Fruit fly (Drosophila melanogaster) whole organism, embryonic: ENCODE measurements around the gene Cyp313b1.

Experiments
- Ada2b ChIP-seq: fragments of 200-800 bp; sonication (Bioruptor generic); IDR thresholded peaks from 2 replicates; pipeline ENCODE4 v1.3.6; 2022; ENCODE audit warnings: missing biosample characterization, missing genetic modification characterization
- Adf1 ChIP-seq: fragments of 200-800 bp; sonication (Bioruptor generic); IDR thresholded peaks from 2 replicates; pipeline ENCODE4 v1.3.6; 2022; ENCODE audit warnings: missing biosample characterization, missing genetic modification characterization
- BEAF-32 ChIP-seq: fragments of 200-800 bp; sonication (Bioruptor generic); optimal IDR thresholded peaks from 3 replicates; lab custom pipeline; 2017; ENCODE audit warnings: missing biosample characterization, missing genetic modification characterization, mild to moderate bottlenecking, moderate library complexity, missing genetic modification reagents
- CG10654 ChIP-seq: fragments of 200-800 bp; sonication (Bioruptor generic); optimal IDR thresholded peaks from 2 replicates; lab custom pipeline; 2016; ENCODE audit warnings: missing biosample characterization, missing genetic modification characterization
- CG11085 ChIP-seq: fragments of 200-800 bp; sonication (Bioruptor generic); IDR thresholded peaks from 2 replicates; pipeline ENCODE4 v1.3.6; 2022; ENCODE audit warnings: missing biosample characterization, missing genetic modification characterization
- CG11247 ChIP-seq: fragments of 200-800 bp; sonication (Bioruptor generic); IDR thresholded peaks from 2 replicates; pipeline ENCODE4 v1.3.6; 2022; ENCODE audit warnings: missing biosample characterization, missing genetic modification characterization
- CG14441 ChIP-seq: fragments of 200-800 bp; sonication (Bioruptor generic); IDR thresholded peaks from 2 replicates; pipeline ENCODE4 v1.3.6; 2022; ENCODE audit warnings: missing biosample characterization, missing genetic modification characterization
- CG15011 ChIP-seq: fragments of 200-800 bp; sonication (Bioruptor generic); optimal IDR thresholded peaks from 3 replicates; lab custom pipeline; 2018; ENCODE audit warnings: missing biosample characterization, mild to moderate bottlenecking, missing genetic modification characterization
- CG17359 ChIP-seq: fragments of 200-800 bp; sonication (Bioruptor generic); optimal IDR thresholded peaks from 3 replicates; lab custom pipeline; 2018; ENCODE audit warnings: missing biosample characterization, mild to moderate bottlenecking, missing genetic modification characterization, moderate library complexity
- CG18011 ChIP-seq: fragments of 200-800 bp; sonication (Bioruptor generic); optimal IDR thresholded peaks from 2 replicates; lab custom pipeline; 2017; ENCODE audit warnings: missing biosample characterization, missing genetic modification characterization, mild to moderate bottlenecking, moderate library complexity, missing genotype
- CG18764 ChIP-seq: fragments of 200-800 bp; sonication (Bioruptor generic); optimal IDR thresholded peaks from 3 replicates; lab custom pipeline; 2016; ENCODE audit warnings: missing biosample characterization, missing genetic modification characterization
- CG2116 ChIP-seq: fragments of 200-800 bp; sonication (Bioruptor generic); optimal IDR thresholded peaks from 3 replicates; lab custom pipeline; 2018; ENCODE audit warnings: missing biosample characterization, mild to moderate bottlenecking, missing genetic modification characterization
- CG2875 ChIP-seq: fragments of 200-800 bp; sonication (Bioruptor generic); optimal IDR thresholded peaks from 2 replicates; lab custom pipeline; 2017; ENCODE audit warnings: missing biosample characterization, mild to moderate bottlenecking, missing genetic modification characterization, missing genetic modification reagents
- CG3281 ChIP-seq: fragments of 200-800 bp; sonication (Bioruptor generic); optimal IDR thresholded peaks from 3 replicates; lab custom pipeline; 2017; ENCODE audit warnings: missing biosample characterization, mild to moderate bottlenecking, missing genetic modification characterization
- CG8281 ChIP-seq: fragments of 200-800 bp; sonication (Bioruptor generic); optimal IDR thresholded peaks from 2 replicates; lab custom pipeline; 2018; ENCODE audit warnings: missing biosample characterization, mild to moderate bottlenecking, missing genetic modification characterization, moderate library complexity
- CG9727 ChIP-seq: fragments of 200-800 bp; sonication (Bioruptor generic); optimal IDR thresholded peaks from 3 replicates; lab custom pipeline; 2017; ENCODE audit warnings: missing biosample characterization, mild to moderate bottlenecking, missing genetic modification characterization
- CTCF ChIP-seq: fragments of 200-800 bp; sonication (Bioruptor generic); optimal IDR thresholded peaks from 2 replicates; lab custom pipeline; 2017; ENCODE audit warnings: missing biosample characterization, mild to moderate bottlenecking, missing genetic modification characterization, moderate library complexity
- Camta ChIP-seq: fragments of 200-800 bp; sonication (Bioruptor generic); optimal IDR thresholded peaks from 2 replicates; lab custom pipeline; 2016; ENCODE audit warnings: missing biosample characterization, missing genetic modification characterization
- Chrac-16 ChIP-seq: fragments of 200-800 bp; sonication (Bioruptor generic); optimal IDR thresholded peaks from 3 replicates; lab custom pipeline; 2016; ENCODE audit warnings: missing biosample characterization, missing genetic modification characterization
- Dek ChIP-seq: fragments of 200-800 bp; sonication (Bioruptor generic); optimal IDR thresholded peaks from 3 replicates; lab custom pipeline; 2019; ENCODE audit warnings: missing biosample characterization, mild to moderate bottlenecking, missing genetic modification characterization, moderate library complexity
- Dp ChIP-seq: fragments of 200-800 bp; sonication (Bioruptor generic); optimal IDR thresholded peaks from 2 replicates; lab custom pipeline; 2018; ENCODE audit warnings: missing biosample characterization, mild to moderate bottlenecking, missing genetic modification characterization, moderate library complexity
- E2f1 ChIP-seq: fragments of 200-800 bp; sonication (Bioruptor generic); IDR thresholded peaks from 2 replicates; pipeline ENCODE4 v1.3.6; 2022; ENCODE audit warnings: missing biosample characterization, missing genetic modification characterization
- Eip74EF ChIP-seq, 2 experiments: fragments of 200-800 bp in 1 of 2; fragments of >200 bp in 1 of 2; sonication (Bioruptor generic) in 1 of 2; optimal IDR thresholded peaks; 2 replicates each; lab custom pipeline; 2017 to 2019; ENCODE audit warnings: missing biosample characterization in 2 of 2, missing genetic modification characterization in 2 of 2, mild to moderate bottlenecking in 1 of 2, moderate library complexity in 1 of 2
- Fer3 ChIP-seq: fragments of 200-800 bp; sonication (Bioruptor generic); optimal IDR thresholded peaks from 2 replicates; lab custom pipeline; 2018; ENCODE audit warnings: missing biosample characterization, mild to moderate bottlenecking, missing genetic modification characterization, moderate library complexity
- Gsc ChIP-seq: fragments of 200-800 bp; sonication (Bioruptor generic); IDR thresholded peaks from 2 replicates; pipeline ENCODE4 v1.3.6; 2022; ENCODE audit warnings: missing biosample characterization, missing genetic modification characterization
- H2.0 ChIP-seq: fragments of 200-800 bp; sonication (Bioruptor generic); IDR thresholded peaks from 2 replicates; pipeline ENCODE4 v1.3.6; 2022; ENCODE audit warnings: missing biosample characterization, missing genetic modification characterization
- NC2α ChIP-seq: fragments of 200-800 bp; sonication (Bioruptor generic); optimal IDR thresholded peaks from 2 replicates; lab custom pipeline; 2016; ENCODE audit warnings: missing biosample characterization, missing genetic modification characterization
- Oli ChIP-seq: fragments of 200-800 bp; sonication (Bioruptor generic); optimal IDR thresholded peaks from 2 replicates; lab custom pipeline; 2018; ENCODE audit warnings: missing biosample characterization, mild to moderate bottlenecking, missing genetic modification characterization, moderate library complexity
- Ssrp ChIP-seq: fragments of 200-800 bp; sonication (Bioruptor generic); optimal IDR thresholded peaks from 2 replicates; lab custom pipeline; 2018; ENCODE audit warnings: missing biosample characterization, mild to moderate bottlenecking, missing genetic modification characterization, moderate library complexity
- ato ChIP-seq: fragments of 200-800 bp; sonication (Bioruptor generic); IDR thresholded peaks from 2 replicates; pipeline ENCODE4 v1.3.6; 2022; ENCODE audit warnings: missing biosample characterization, missing genetic modification characterization; ENCODE audit not compliant: partially characterized antibody
- cg ChIP-seq: fragments of 200-800 bp; sonication (Bioruptor generic); optimal IDR thresholded peaks from 3 replicates; lab custom pipeline; 2019; ENCODE audit warnings: missing biosample characterization, mild to moderate bottlenecking, missing genetic modification characterization, moderate library complexity
- chinmo ChIP-seq: fragments of 200-800 bp; sonication (Bioruptor generic); IDR thresholded peaks from 4 replicates; pipeline ENCODE4 v1.3.6; 2022; ENCODE audit warnings: missing biosample characterization, missing genetic modification characterization; ENCODE audit not compliant: partially characterized antibody
- croc ChIP-seq: fragments of 200-800 bp; sonication (Bioruptor generic); conservative IDR thresholded peaks from 3 replicates; pipeline ENCODE4 v1.3.6; 2022; ENCODE audit warnings: missing biosample characterization, missing genetic modification characterization
- crol ChIP-seq: fragments of 200-800 bp; sonication (Bioruptor generic); IDR thresholded peaks from 2 replicates; pipeline ENCODE4 v1.3.6; 2022; ENCODE audit warnings: missing biosample characterization, missing genetic modification characterization
- cwo ChIP-seq: fragments of 200-800 bp; sonication (Bioruptor generic); optimal IDR thresholded peaks from 3 replicates; lab custom pipeline; 2017; ENCODE audit warnings: missing biosample characterization, missing genetic modification characterization, mild to moderate bottlenecking, moderate library complexity, missing genetic modification reagents
- dpn ChIP-seq, 2 experiments: fragments of 200-800 bp; sonication (Bioruptor generic); optimal IDR thresholded peaks; 3 replicates each; lab custom pipeline; 2016; ENCODE audit warnings: missing biosample characterization in 2 of 2, missing genetic modification characterization in 2 of 2
- en ChIP-seq: fragments of 200-800 bp; sonication (Bioruptor generic); optimal IDR thresholded peaks from 2 replicates; lab custom pipeline; 2016; ENCODE audit warnings: missing biosample characterization, missing genetic modification characterization
- fu2 ChIP-seq: fragments of 200-800 bp; sonication (Bioruptor generic); optimal IDR thresholded peaks from 2 replicates; lab custom pipeline; 2016; ENCODE audit warnings: missing biosample characterization, missing genetic modification characterization
- grn ChIP-seq: fragments of 200-800 bp; sonication (Bioruptor generic); optimal IDR thresholded peaks from 3 replicates; lab custom pipeline; 2017; ENCODE audit warnings: missing biosample characterization, missing genetic modification characterization
- inv ChIP-seq: fragments of 200-800 bp; sonication (Bioruptor generic); IDR thresholded peaks from 2 replicates; pipeline ENCODE4 v1.3.6; 2022; ENCODE audit warnings: missing biosample characterization, missing genetic modification characterization; ENCODE audit not compliant: partially characterized antibody
- ken ChIP-seq: fragments of 200-800 bp; sonication (Bioruptor generic); IDR thresholded peaks from 3 replicates; pipeline ENCODE4 v1.3.6; 2022; ENCODE audit warnings: missing biosample characterization, missing genetic modification characterization
- otp ChIP-seq: fragments of 200-800 bp; sonication (Bioruptor generic); IDR thresholded peaks from 3 replicates; pipeline ENCODE4, ENCODE4 v1.3.6; 2022; ENCODE audit warnings: missing biosample characterization, missing genetic modification characterization
- phol ChIP-seq: fragments of 200-800 bp; sonication (Bioruptor generic); optimal IDR thresholded peaks from 3 replicates; lab custom pipeline; 2018; ENCODE audit warnings: missing biosample characterization, mild to moderate bottlenecking, missing genetic modification characterization, moderate library complexity
- pum ChIP-seq: fragments of 200-800 bp; sonication (Bioruptor generic); optimal IDR thresholded peaks from 2 replicates; lab custom pipeline; 2016; ENCODE audit warnings: missing biosample characterization, missing genetic modification characterization
- row ChIP-seq: fragments of 200-800 bp; sonication (Bioruptor generic); IDR thresholded peaks from 3 replicates; pipeline ENCODE4 v1.3.6; 2022; ENCODE audit warnings: missing biosample characterization, missing genetic modification characterization
- scrt ChIP-seq: fragments of 200-800 bp; sonication (Bioruptor generic); optimal IDR thresholded peaks from 2 replicates; lab custom pipeline; 2018; ENCODE audit warnings: missing biosample characterization, mild to moderate bottlenecking, missing genetic modification characterization, moderate library complexity
- sens ChIP-seq: fragments of 200-800 bp; sonication (Bioruptor generic); peaks from one replicate; lab custom pipeline; 2016; ENCODE audit warnings: missing biosample characterization, missing genetic modification characterization
- slbo ChIP-seq: fragments of 200-800 bp; sonication (Bioruptor generic); IDR thresholded peaks from 2 replicates; pipeline ENCODE4 v1.3.6; 2022; ENCODE audit warnings: missing biosample characterization, missing genetic modification characterization
- slp2 ChIP-seq: fragments of 200-800 bp; sonication (Bioruptor generic); optimal IDR thresholded peaks from 2 replicates; lab custom pipeline; 2016; ENCODE audit warnings: missing biosample characterization, missing genetic modification characterization
- tna ChIP-seq: fragments of 200-800 bp; sonication (Bioruptor generic); IDR thresholded peaks from 2 replicates; pipeline ENCODE4 v1.3.6; 2022; ENCODE audit warnings: missing biosample characterization, missing genetic modification characterization; ENCODE audit not compliant: partially characterized antibody
- yki ChIP-seq: fragments of >200 bp; optimal IDR thresholded peaks from 3 replicates; lab custom pipeline; 2018

The Cyp313b1 gene

DNA sequence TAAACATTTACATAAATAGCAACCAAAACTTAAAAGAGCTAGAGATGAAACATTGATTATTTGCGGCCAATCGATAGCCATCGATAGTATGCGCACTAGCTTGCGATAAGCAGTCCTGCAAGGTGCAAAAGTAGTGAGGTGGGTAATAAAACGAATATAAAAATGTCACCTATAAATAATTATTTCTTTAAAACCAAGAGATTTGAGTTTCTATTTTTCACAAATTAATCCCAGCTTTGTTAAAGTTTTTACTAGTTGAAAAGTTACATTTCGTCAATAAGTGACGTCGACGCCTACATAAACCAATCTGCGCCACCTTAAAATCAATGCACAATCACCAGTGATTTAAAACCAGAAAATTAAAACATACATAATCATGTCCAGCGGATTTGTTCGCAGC lies 5.3 kb upstream of the Cyp313b1 start, which contains the start of the genes Mkk4 and SLIRP2 (continued):
- TF ChIP-seq fu2 (peak; percentile 99), CG11085 (GFP tag; lab: Robert Waterston, UW) (peak; percentile 98), CG11247 (peak; percentile 99), Camta (GFP tag; lab: Kevin White, UChicago) (peak; percentile 99), Ssrp (tag; lab: Kevin White, UChicago) (peak; percentile 99), inv (GFP tag; lab: Robert Waterston, UW) (peak; percentile 80), CG18764 (GFP tag; lab: Kevin White, UChicago) (peak; percentile 98), CG2875 (GFP tag; lab: Kevin White, UChicago) (peak; percentile 98), crol (peak; percentile 81), slp2 (GFP tag; lab: Kevin White, UChicago) (peak; percentile 99), Gsc (GFP tag; lab: Robert Waterston, UW) (peak; percentile 98), Adf1 (GFP tag; lab: Robert Waterston, UW) (peak; percentile 89), CG17359 (tag; lab: Kevin White, UChicago) (peak; percentile 99), phol (peak; percentile 99), scrt (GFP tag; lab: Kevin White, UChicago) (peak; percentile 95), ken (GFP tag; lab: Robert Waterston, UW) (peak; percentile 99), Oli (tag; lab: Kevin White, UChicago) (peak; percentile 99), grn (peak; percentile 91), CG14441 (GFP tag; lab: Robert Waterston, UW) (peak; percentile 99), ato (GFP tag; lab: Robert Waterston, UW) (peak; percentile 70), Eip74EF (GFP tag; optimal IDR thresholded peaks at IDR 0.05; lab: Kevin White, UChicago) (peak in 1 of 2 experiments; percentile 98), CG18011 (GFP tag; lab: Kevin White, UChicago) (peak; percentile 92), Dp (GFP tag; lab: Kevin White, UChicago) (peak; percentile 48), CG10654 (GFP tag; lab: Kevin White, UChicago) (peak; percentile 99), sens (GFP tag; lab: Kevin White, UChicago) (peak; percentile 100), CTCF (peak; percentile 75), Fer3 (tag; lab: Kevin White, UChicago) (peak; percentile 99), dpn (GFP tag; optimal IDR thresholded peaks at IDR 0.05; lab: Kevin White, UChicago) (peak; percentile 99), E2f1 (peak; percentile 99), BEAF-32 (GFP tag; lab: Kevin White, UChicago) (peak; percentile 95), CG9727 (GFP tag; lab: Kevin White, UChicago) (peak; percentile 99), tna (GFP tag; lab: Robert Waterston, UW) (peak; percentile 83), otp (GFP tag; lab: Robert Waterston, UW) (peak; percentile 99), Dek (tag; lab: Kevin White, UChicago) (peak; percentile 99), yki (no peak), cwo (GFP tag; lab: Kevin White, UChicago) (peak; percentile 95), H2.0 (GFP tag; lab: Robert Waterston, UW) (peak; percentile 99), slbo (peak; percentile 99), NC2α (GFP tag; lab: Kevin White, UChicago) (peak; percentile 98), Ada2b (peak; percentile 99), en (GFP tag; lab: Kevin White, UChicago) (peak; percentile 97), Chrac-16 (GFP tag; lab: Kevin White, UChicago) (peak; percentile 99), row (peak; percentile 100), croc (GFP tag; lab: Robert Waterston, UW) (peak; percentile 98), CG2116 (GFP tag; lab: Kevin White, UChicago) (peak; percentile 96), chinmo (peak; percentile 75; the same call in 1 of the 4 replicates), CG3281 (GFP tag; lab: Kevin White, UChicago) (peak; percentile 99), CG15011 (peak; percentile 98), CG8281 (tag; lab: Kevin White, UChicago) (peak; percentile 93), cg (GFP tag; lab: Kevin White, UChicago) (no peak), pum (peak; percentile 99)
